Worm (Caenorhabditis elegans): ENCODE data around the gene chl-1.

DNA sequence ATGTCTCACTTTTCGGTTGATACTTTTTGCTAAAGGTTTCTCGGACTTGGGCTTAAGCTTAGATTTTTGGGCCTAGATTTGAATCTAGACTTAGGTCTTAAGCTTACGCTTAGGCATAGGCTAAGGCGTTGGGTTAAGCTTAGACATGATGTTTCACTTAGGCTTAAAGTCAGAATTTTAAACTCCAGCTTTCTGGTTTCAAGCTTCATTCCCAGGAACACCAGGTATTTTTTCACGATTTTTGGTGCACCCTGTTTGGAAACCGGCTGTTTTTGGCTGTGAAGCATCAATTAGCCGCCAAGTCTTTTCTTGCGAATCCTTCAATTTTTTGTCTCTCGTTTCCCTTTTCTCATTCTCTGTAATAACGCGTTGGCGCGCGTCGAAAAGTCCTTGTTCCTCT lies 31.2 kb downstream of the chl-1 start:
- TF ChIP-seq jun-1 (tag; optimal IDR thresholded peaks at IDR 0.05) (no peak), ZK546.5 (tag; optimal IDR thresholded peaks at IDR 0.05) (no peak), lin-39 (tag; optimal IDR thresholded peaks at IDR 0.05) (no peak), tbx-2 (tag; optimal IDR thresholded peaks at IDR 0.05) (no peak), R02D3.7 (tag; optimal IDR thresholded peaks at IDR 0.05) (no peak), hmg-11 (tag; optimal IDR thresholded peaks at IDR 0.05) (no peak)

Measured in whole organism, L3 larva.